Fruit fly (Drosophila melanogaster): ENCODE data around the gene CG2772.
A peak's percentile ranks its signal among the peaks of the same experiment; 100 is the strongest.

Gene CG2772

dm6 chr2L:3439502-3439901 is 6.3 kb upstream of the CG2772 start:
- TF ChIP-seq Hnf4 (GFP tag; optimal IDR thresholded peaks at IDR 0.05) = no peak
- TF ChIP-seq Sp1 (GFP tag; optimal IDR thresholded peaks at IDR 0.05) = no peak
- no peak for TF ChIP-seq br (GFP tag; optimal IDR thresholded peaks at IDR 0.05)
- no peak for TF ChIP-seq fru (GFP tag; optimal IDR thresholded peaks at IDR 0.05)
- TF ChIP-seq Abd-B (GFP tag; optimal IDR thresholded peaks at IDR 0.05) = no peak
- no peak for TF ChIP-seq Jra (GFP tag; optimal IDR thresholded peaks at IDR 0.05)
- no peak for TF ChIP-seq sage (GFP tag; optimal IDR thresholded peaks at IDR 0.05)
- TF ChIP-seq Myc (optimal IDR thresholded peaks at IDR 0.05) = no peak
- TF ChIP-seq h (GFP tag; optimal IDR thresholded peaks at IDR 0.05) = no peak
- TF ChIP-seq jim (GFP tag; optimal IDR thresholded peaks at IDR 0.05) = no peak
- no peak for TF ChIP-seq rgr (GFP tag; optimal IDR thresholded peaks at IDR 0.05)

- TF ChIP-seq dsf (GFP tag; optimal IDR thresholded peaks at IDR 0.05; ENCODE audit: borderline replicate concordance) = no peak
- no peak for TF ChIP-seq Abd-B (GFP tag; optimal IDR thresholded peaks at IDR 0.05)
- TF ChIP-seq psq (GFP tag; optimal IDR thresholded peaks at IDR 0.05) = peak; percentile 23
- TF ChIP-seq N (GFP tag; optimal IDR thresholded peaks at IDR 0.05) = no peak
- peak; percentile 47 for TF ChIP-seq Hnf4 (GFP tag; optimal IDR thresholded peaks at IDR 0.05)
- no peak for TF ChIP-seq tai (GFP tag; optimal IDR thresholded peaks at IDR 0.05)
- no peak for TF ChIP-seq Myc (optimal IDR thresholded peaks at IDR 0.05)
- peak; percentile 40 for TF ChIP-seq HLH106 (tag; optimal IDR thresholded peaks at IDR 0.05)
- TF ChIP-seq CG32264 (GFP tag; optimal IDR thresholded peaks at IDR 0.05) = no peak
- no peak for TF ChIP-seq Rel (GFP tag; optimal IDR thresholded peaks at IDR 0.05)
- TF ChIP-seq Rel (tag; optimal IDR thresholded peaks at IDR 0.05) = no peak
- TF ChIP-seq brk (GFP tag; optimal IDR thresholded peaks at IDR 0.05) = no peak
- TF ChIP-seq Mio (GFP tag; optimal IDR thresholded peaks at IDR 0.05) = no peak
- TF ChIP-seq dmrt93B (GFP tag; optimal IDR thresholded peaks at IDR 0.05) = peak; percentile 19
- no peak for TF ChIP-seq sv (GFP tag; optimal IDR thresholded peaks at IDR 0.05)
- no peak for TF ChIP-seq h (GFP tag; optimal IDR thresholded peaks at IDR 0.05)
- TF ChIP-seq br (GFP tag; optimal IDR thresholded peaks at IDR 0.05) = peak; percentile 46
- no peak for TF ChIP-seq Dfd (GFP tag; optimal IDR thresholded peaks at IDR 0.05)
- TF ChIP-seq woc (GFP tag; optimal IDR thresholded peaks at IDR 0.05) = no peak
- TF ChIP-seq Hr78 (GFP tag; optimal IDR thresholded peaks at IDR 0.05) = no peak
- TF ChIP-seq rgr (GFP tag; optimal IDR thresholded peaks at IDR 0.05) = no peak
- no peak for TF ChIP-seq pan (optimal IDR thresholded peaks at IDR 0.05)
- no peak for TF ChIP-seq Jra (GFP tag; optimal IDR thresholded peaks at IDR 0.05)
- TF ChIP-seq OdsH (GFP tag; optimal IDR thresholded peaks at IDR 0.05) = peak; percentile 62
- TF ChIP-seq Sp1 (GFP tag; optimal IDR thresholded peaks at IDR 0.05) = peak; percentile 23
- no peak for TF ChIP-seq foxo (GFP tag; optimal IDR thresholded peaks at IDR 0.05)
Measured at dm6 chr2L:3440322-3440721, 5.5 kb upstream of the CG2772 start.

dm6 chr2L:3441158-3441557 is 4.6 kb upstream of the CG2772 start:
- TF ChIP-seq Vsx2 (GFP tag; optimal IDR thresholded peaks at IDR 0.05; ENCODE audit: partially characterized antibody) = no peak
- TF ChIP-seq lola (GFP tag; optimal IDR thresholded peaks at IDR 0.05) = no peak
- no peak for TF ChIP-seq Hnf4 (GFP tag; optimal IDR thresholded peaks at IDR 0.05)
- TF ChIP-seq Hr83 (GFP tag; optimal IDR thresholded peaks at IDR 0.05; ENCODE audit: poor library complexity, severe bottlenecking) = no peak
- TF ChIP-seq Dfd (GFP tag; optimal IDR thresholded peaks at IDR 0.05) = no peak
- TF ChIP-seq dsf (GFP tag; optimal IDR thresholded peaks at IDR 0.05; ENCODE audit: borderline replicate concordance) = no peak
- no peak for TF ChIP-seq OdsH (GFP tag; optimal IDR thresholded peaks at IDR 0.05)
- no peak for TF ChIP-seq rgr (GFP tag; optimal IDR thresholded peaks at IDR 0.05)
- no peak for TF ChIP-seq ey (GFP tag; optimal IDR thresholded peaks at IDR 0.05)
- no peak for TF ChIP-seq CG32264 (GFP tag; optimal IDR thresholded peaks at IDR 0.05)
- TF ChIP-seq Jra (GFP tag; optimal IDR thresholded peaks at IDR 0.05) = no peak
- TF ChIP-seq sv (GFP tag; optimal IDR thresholded peaks at IDR 0.05) = no peak
- no peak for TF ChIP-seq GATAd (GFP tag; optimal IDR thresholded peaks at IDR 0.05)
- TF ChIP-seq CG9705 (GFP tag; optimal IDR thresholded peaks at IDR 0.05) = no peak
- no peak for TF ChIP-seq Sp1 (GFP tag; optimal IDR thresholded peaks at IDR 0.05)
- no peak for TF ChIP-seq Myc (optimal IDR thresholded peaks at IDR 0.05)
- TF ChIP-seq Dif (GFP tag; optimal IDR thresholded peaks at IDR 0.05; ENCODE audit: partially characterized antibody) = no peak

- TF ChIP-seq Hr83 (GFP tag; optimal IDR thresholded peaks at IDR 0.05; ENCODE audit: poor library complexity, severe bottlenecking) = no peak
Measured at dm6 chr2L:3441673-3442072, 4.1 kb upstream of the CG2772 start.
